Worm (Caenorhabditis elegans): Measurements from ENCODE around the gene C14C11.1.

DNA sequence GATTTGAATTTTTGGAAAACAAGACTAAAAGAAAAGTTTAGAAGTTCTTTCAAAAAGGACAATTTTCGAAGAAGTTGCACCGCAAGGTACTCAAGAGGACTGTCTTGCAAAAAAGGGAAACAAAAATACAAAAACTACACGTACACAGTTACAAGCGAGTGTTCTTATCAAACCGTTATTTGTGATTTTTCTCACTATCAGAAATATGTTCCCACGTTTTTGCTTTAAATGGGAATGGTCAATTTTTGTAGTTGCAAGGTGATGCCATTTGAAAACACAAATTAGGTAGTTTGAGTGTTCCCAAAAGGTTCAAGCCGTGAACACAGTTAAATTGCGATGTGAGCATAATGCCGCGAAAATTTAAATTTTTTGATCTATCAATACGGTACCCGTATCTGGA, 32.8 kb downstream of the C14C11.1 start:
- TF ChIP-seq F49E8.2 (tag; optimal IDR thresholded peaks at IDR 0.05; ENCODE audit: borderline replicate concordance) (no peak), ama-1 (optimal IDR thresholded peaks at IDR 0.05) (no peak), lin-15B (tag; optimal IDR thresholded peaks at IDR 0.05) (no peak), nhr-25 (tag; optimal IDR thresholded peaks at IDR 0.05; ENCODE audit: borderline replicate concordance, insufficient read depth) (no peak), zag-1 (tag; optimal IDR thresholded peaks at IDR 0.05) (no peak), T20F7.1 (GFP tag; optimal IDR thresholded peaks at IDR 0.05) (no peak), nhr-10 (tag; optimal IDR thresholded peaks at IDR 0.05) (no peak), snpc-4 (tag; optimal IDR thresholded peaks at IDR 0.05) (no peak), zfp-2 (tag; optimal IDR thresholded peaks at IDR 0.05) (no peak), pqm-1 (tag; optimal IDR thresholded peaks at IDR 0.05) (peak; percentile 65), aha-1 (tag) (no peak), ceh-82 (tag; optimal IDR thresholded peaks at IDR 0.05) (no peak), hlh-30 (tag; optimal IDR thresholded peaks at IDR 0.05; ENCODE audit: insufficient read depth) (no peak)

Measured in whole organism, L4 larva.